Fruit fly (Drosophila melanogaster): ENCODE measurements around the gene Cht7.

The Cht7 gene

dm6 chr3L:3070274-3071204 lies 36.2 kb downstream of the Cht7 start, which contains the start of the genes CG32486 and PAN3 (continued):
- TF ChIP-seq Meics (GFP tag; optimal IDR thresholded peaks at IDR 0.05): peak; percentile 33
- TF ChIP-seq CG10321 (GFP tag; IDR thresholded peaks at IDR 0.05): peak; percentile 86
- TF ChIP-seq nom (GFP tag; optimal IDR thresholded peaks at IDR 0.05): peak; percentile 72
- TF ChIP-seq dmrt99B (tag; optimal IDR thresholded peaks at IDR 0.05): peak; percentile 4
- 0 out of 3 replicates have a peak, but pooled peaks have one; percentile 31 for TF ChIP-seq mld (GFP tag; IDR thresholded peaks at IDR 0.05; ENCODE audit: partially characterized antibody)
- peak; percentile 21 to 46 for TF ChIP-seq dpn (GFP tag; optimal IDR thresholded peaks at IDR 0.05)
- TF ChIP-seq Dad (GFP tag; optimal IDR thresholded peaks at IDR 0.05): peak; percentile 47
- peak; percentile 41; the same call in 1 of the 2 replicates for TF ChIP-seq CG11247 (GFP tag; IDR thresholded peaks at IDR 0.05)
- no peak for TF ChIP-seq CG15269 (tag; optimal IDR thresholded peaks at IDR 0.05)
- peak; percentile 33; the same call in 1 of the 2 replicates for TF ChIP-seq CG6272 (GFP tag; IDR thresholded peaks at IDR 0.05)
- no peak for TF ChIP-seq chif (GFP tag; optimal IDR thresholded peaks at IDR 0.05)
- TF ChIP-seq CG12942 (GFP tag; optimal IDR thresholded peaks at IDR 0.05): peak; percentile 31
- TF ChIP-seq CG17359 (tag; optimal IDR thresholded peaks at IDR 0.05): peak; percentile 39
- no peak for TF ChIP-seq tup (GFP tag; optimal IDR thresholded peaks at IDR 0.05)
- TF ChIP-seq vnd (GFP tag; IDR thresholded peaks at IDR 0.05; ENCODE audit: partially characterized antibody): peak; percentile 64; the same call in 2 of the 3 replicates
- TF ChIP-seq amos (GFP tag; IDR thresholded peaks at IDR 0.05; ENCODE audit: partially characterized antibody): peak; percentile 92
- TF ChIP-seq cwo (GFP tag; optimal IDR thresholded peaks at IDR 0.05): peak; percentile 23
- no peak for TF ChIP-seq ac (GFP tag; optimal IDR thresholded peaks at IDR 0.05)
- TF ChIP-seq CG34224 (GFP tag; IDR thresholded peaks at IDR 0.05; ENCODE audit: partially characterized antibody): peak; percentile 59
- no peak for TF ChIP-seq lola (GFP tag; optimal IDR thresholded peaks at IDR 0.05)
- no peak for TF ChIP-seq Ravus (GFP tag; IDR thresholded peaks at IDR 0.05)
- no peak for TF ChIP-seq D19B (GFP tag; optimal IDR thresholded peaks at IDR 0.05)
- peak; percentile 12 for TF ChIP-seq salm (tag; optimal IDR thresholded peaks at IDR 0.05)
- TF ChIP-seq CG15601 (tag; optimal IDR thresholded peaks at IDR 0.05): peak; percentile 67
- peak; percentile 80 for TF ChIP-seq CG10267 (tag; optimal IDR thresholded peaks at IDR 0.05)
- TF ChIP-seq br (optimal IDR thresholded peaks at IDR 0.05): no peak
- no peak for TF ChIP-seq da (GFP tag; optimal IDR thresholded peaks at IDR 0.05)
- peak; percentile 38 for TF ChIP-seq gsb (GFP tag; IDR thresholded peaks at IDR 0.05)
- peak; percentile 53 for TF ChIP-seq CG17328 (GFP tag; IDR thresholded peaks at IDR 0.05)
- TF ChIP-seq en (GFP tag; optimal IDR thresholded peaks at IDR 0.05): no peak
- TF ChIP-seq CG11456 (GFP tag; IDR thresholded peaks at IDR 0.05): 0 out of 3 replicates have a peak, but pooled peaks have one; percentile 13
- TF ChIP-seq CG8924 (tag; optimal IDR thresholded peaks at IDR 0.05): peak; percentile 68
- peak; percentile 63 for TF ChIP-seq CHES-1-like (GFP tag; optimal IDR thresholded peaks at IDR 0.05)
- no peak for TF ChIP-seq Mad (GFP tag; optimal IDR thresholded peaks at IDR 0.05)
- peak; percentile 35 for TF ChIP-seq CG31365 (tag; optimal IDR thresholded peaks at IDR 0.05)
- TF ChIP-seq E2f2 (GFP tag; IDR thresholded peaks at IDR 0.05): peak; percentile 42; the same call in 1 of the 2 replicates
- TF ChIP-seq CrebB (tag; optimal IDR thresholded peaks at IDR 0.05): peak; percentile 68
- TF ChIP-seq CG43689 (GFP tag; IDR thresholded peaks at IDR 0.05): no peak
- TF ChIP-seq CG17385 (GFP tag; optimal IDR thresholded peaks at IDR 0.05): peak; percentile 62
- TF ChIP-seq CG8765 (GFP tag; IDR thresholded peaks at IDR 0.05): no peak; the same call in 1 of the 2 replicates
- TF ChIP-seq fd3F (GFP tag; optimal IDR thresholded peaks at IDR 0.05): peak; percentile 9
- TF ChIP-seq Blimp-1 (GFP tag; optimal IDR thresholded peaks at IDR 0.05): peak; percentile 41
- no peak for TF ChIP-seq CG12236 (GFP tag; optimal IDR thresholded peaks at IDR 0.05)
- TF ChIP-seq az2 (GFP tag; optimal IDR thresholded peaks at IDR 0.05): no peak
- TF ChIP-seq prd (optimal IDR thresholded peaks at IDR 0.05): no peak
- peak; percentile 21; the same call in 1 of the 3 replicates for TF ChIP-seq prd (GFP tag; IDR thresholded peaks at IDR 0.05)
- TF ChIP-seq gcm (GFP tag; optimal IDR thresholded peaks at IDR 0.05): peak; percentile 82
- no peak for TF ChIP-seq dan (GFP tag; IDR thresholded peaks at IDR 0.05)

Data from whole organism, embryonic.